Worm (Caenorhabditis elegans) whole organism, mixed stage, embryonic: ENCODE results near the gene fbxc-31.

Source experiments
- cnd-1 ChIP-seq: fragments of 200-800 bp; sonication (Bioruptor generic); optimal IDR thresholded peaks from 2 replicates; lab custom pipeline; 2018; ENCODE audit warnings: mild to moderate bottlenecking, missing genetic modification characterization, missing compliant biosample characterization
- elt-1 ChIP-seq: sonication (generic microtip); optimal IDR thresholded peaks from 2 replicates; lab custom pipeline; 2017; ENCODE audit warnings: missing genetic modification characterization, mild to moderate bottlenecking, missing compliant biosample characterization, antibody characterized with exemption, moderate library complexity, borderline replicate concordance; ENCODE audit not compliant: insufficient read depth
- elt-3 ChIP-seq: fragments of 150-350 bp; optimal IDR thresholded peaks from 2 replicates; lab custom pipeline; 2014; ENCODE audit warnings: missing biosample characterization, missing genetic modification characterization
- mep-1 ChIP-seq: fragments of 150-350 bp; optimal IDR thresholded peaks from 2 replicates; lab custom pipeline; 2017; ENCODE audit warnings: missing biosample characterization, missing genetic modification reagents, missing genetic modification characterization, inconsistent platforms
- nhr-28 ChIP-seq: fragments of 150-350 bp; optimal IDR thresholded peaks from 2 replicates; lab custom pipeline; 2014; ENCODE audit warnings: missing biosample characterization, missing genetic modification characterization
- pha-4 ChIP-seq: fragments of 150-350 bp; optimal IDR thresholded peaks from 2 replicates; lab custom pipeline; 2018; ENCODE audit warnings: missing biosample characterization, missing genetic modification reagents, missing genetic modification characterization
- sem-2 ChIP-seq: fragments of 200-800 bp; sonication (Bioruptor generic); optimal IDR thresholded peaks from 2 replicates; lab custom pipeline; 2018; ENCODE audit warnings: mild to moderate bottlenecking, missing genetic modification characterization, missing compliant biosample characterization
- snpc-4 ChIP-seq: fragments of 150-350 bp; optimal IDR thresholded peaks from 2 replicates; lab custom pipeline; 2014; ENCODE audit warnings: missing biosample characterization, missing genetic modification characterization
- unc-39 ChIP-seq: fragments of 150-350 bp; optimal IDR thresholded peaks from 2 replicates; lab custom pipeline; 2014; ENCODE audit warnings: missing biosample characterization, missing genetic modification characterization
- ztf-11 ChIP-seq: fragments of 150-350 bp; optimal IDR thresholded peaks from 2 replicates; lab custom pipeline; 2014; ENCODE audit warnings: missing biosample characterization, missing genetic modification characterization

DNA sequence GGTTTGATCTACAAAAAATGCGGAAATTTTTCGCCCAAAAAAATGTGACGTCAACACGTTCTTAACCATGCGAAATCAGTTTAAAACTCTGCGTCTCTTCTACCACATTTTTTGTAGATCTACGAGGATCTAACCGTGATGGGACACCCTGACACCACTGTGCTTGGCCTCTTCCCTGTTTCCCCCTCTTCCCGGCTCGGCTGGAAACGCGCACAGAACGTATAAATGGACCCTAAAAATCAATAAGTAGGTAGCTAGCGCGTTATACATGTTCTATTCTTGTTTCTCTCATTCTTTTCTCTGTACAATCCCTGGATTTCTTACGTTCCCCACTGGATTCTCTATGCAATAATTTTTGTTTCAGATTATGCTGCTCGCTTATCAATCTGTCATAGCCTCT, 11.7 kb downstream of the fbxc-31 start, which contains the start of gene fbxc-28:
- no peak for TF ChIP-seq snpc-4 (tag; lab: Kevin White, UChicago)
- no peak for TF ChIP-seq nhr-28 (tag; lab: Kevin White, UChicago)
- no peak for TF ChIP-seq mep-1 (tag; lab: Kevin White, UChicago)
- TF ChIP-seq unc-39 (tag; lab: Kevin White, UChicago): no peak
- no peak for TF ChIP-seq pha-4 (tag; lab: Kevin White, UChicago)
- TF ChIP-seq cnd-1: no peak
- TF ChIP-seq elt-1 (tag; lab: Kevin White, UChicago): no peak
- no peak for TF ChIP-seq ztf-11 (tag; lab: Kevin White, UChicago)
- no peak for TF ChIP-seq sem-2 (GFP tag; lab: Kevin White, UChicago)
- TF ChIP-seq elt-3: no peak
